Fruit fly (Drosophila melanogaster) Kc167 (cell line): Measurements from ENCODE around the gene CtsF.

ENCODE experiments used
- h ChIP-seq: fragments of >200 bp; optimal IDR thresholded peaks from 3 replicates; lab custom pipeline; 2018; ENCODE audit warnings: missing external identifiers
- psq ChIP-seq: fragments of >200 bp; optimal IDR thresholded peaks from 2 replicates; lab custom pipeline; 2017; ENCODE audit warnings: missing external identifiers

DNA sequence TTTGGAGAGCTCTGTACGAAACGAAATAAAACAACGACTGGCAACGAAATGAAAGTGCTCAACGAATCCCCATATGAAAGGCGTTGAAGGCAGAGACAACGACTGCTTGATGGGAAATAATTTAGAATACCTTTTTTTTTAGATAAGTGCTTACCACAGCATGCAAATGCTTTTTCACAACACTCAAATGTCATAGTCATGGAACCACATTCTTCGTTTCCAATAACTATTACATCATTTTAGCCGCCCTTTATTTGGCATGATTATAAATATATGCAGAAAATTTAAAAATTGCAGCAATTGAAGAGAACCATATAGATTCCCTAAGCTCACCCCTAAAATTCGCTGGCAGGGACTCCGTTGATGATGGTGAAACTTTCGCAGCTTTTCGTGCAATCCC is 26.2 kb upstream of the CtsF start, which contains the start of gene CG31538:
- TF ChIP-seq h = no peak
- TF ChIP-seq psq (lab: Kevin White, UChicago) = no peak
